Fruit fly (Drosophila melanogaster): Measurements from ENCODE around the gene Hexo1.

The Hexo1 gene

DNA sequence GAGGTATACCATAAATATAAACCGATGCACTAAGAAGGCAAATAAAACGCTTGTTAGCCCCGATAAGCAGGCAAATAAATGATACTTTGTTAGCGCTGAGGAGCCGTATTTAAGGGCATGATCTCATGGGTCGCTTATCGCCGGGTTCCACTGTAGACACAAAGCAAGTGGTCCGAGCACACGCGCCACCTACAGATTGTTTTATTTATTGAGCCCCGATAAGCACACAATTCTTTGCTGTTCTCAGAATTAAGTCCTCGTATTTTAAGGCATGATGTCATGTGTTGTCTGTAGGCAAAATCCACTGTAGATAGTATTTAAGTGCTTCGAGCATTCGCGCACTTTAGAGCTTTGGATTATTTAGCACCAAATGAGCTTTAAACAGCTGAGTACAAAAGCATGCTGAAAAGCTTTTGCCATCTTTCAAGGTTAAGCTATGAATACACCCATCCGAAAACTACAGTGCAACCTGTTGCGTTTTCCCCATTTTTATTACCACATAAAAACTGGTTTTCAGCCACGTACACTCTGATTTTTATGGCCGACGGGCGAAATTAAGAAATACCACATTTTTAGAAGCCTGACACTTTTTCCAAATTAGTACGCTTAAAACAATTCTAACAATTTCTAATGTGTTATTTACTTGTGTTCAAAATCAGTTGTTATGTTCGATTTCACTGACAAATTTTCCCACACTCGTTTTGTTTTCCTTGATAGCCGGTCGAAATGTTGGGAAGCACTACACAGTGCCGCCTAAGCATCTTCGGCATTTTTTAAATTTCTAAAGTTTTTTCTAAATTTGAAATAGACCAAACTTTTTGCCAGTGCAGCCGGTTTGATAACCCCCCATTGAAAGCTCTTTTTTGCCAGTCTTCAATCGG, 48.8 kb upstream of the Hexo1 start, which contains the start of gene Sqor (continued):
- TF ChIP-seq CG16779 (tag; optimal IDR thresholded peaks at IDR 0.05) (peak; percentile 92), CG7368 (GFP tag; optimal IDR thresholded peaks at IDR 0.05) (peak; percentile 91), CG8632 (GFP tag; optimal IDR thresholded peaks at IDR 0.05) (peak; percentile 92), achi (GFP tag; optimal IDR thresholded peaks at IDR 0.05) (peak; percentile 93), CG9139 (GFP tag; optimal IDR thresholded peaks at IDR 0.05) (peak; percentile 89), CG11762 (GFP tag; optimal IDR thresholded peaks at IDR 0.05; ENCODE audit: insufficient read depth) (peak; percentile 90), CG6792 (GFP tag; optimal IDR thresholded peaks at IDR 0.05) (peak; percentile 89), ss (GFP tag; optimal IDR thresholded peaks at IDR 0.05) (peak; percentile 94 to 95), CG8319 (GFP tag; optimal IDR thresholded peaks at IDR 0.05) (peak; percentile 86), Ets21C (GFP tag; optimal IDR thresholded peaks at IDR 0.05) (peak; percentile 89), Sox14 (GFP tag; optimal IDR thresholded peaks at IDR 0.05) (peak; percentile 97), Eip78C (GFP tag) (peak; percentile 100), Hr4 (GFP tag; optimal IDR thresholded peaks at IDR 0.05) (peak; percentile 98), vri (GFP tag; optimal IDR thresholded peaks at IDR 0.05) (peak; percentile 95), fkh (GFP tag; optimal IDR thresholded peaks at IDR 0.05) (peak; percentile 50)

DNA sequence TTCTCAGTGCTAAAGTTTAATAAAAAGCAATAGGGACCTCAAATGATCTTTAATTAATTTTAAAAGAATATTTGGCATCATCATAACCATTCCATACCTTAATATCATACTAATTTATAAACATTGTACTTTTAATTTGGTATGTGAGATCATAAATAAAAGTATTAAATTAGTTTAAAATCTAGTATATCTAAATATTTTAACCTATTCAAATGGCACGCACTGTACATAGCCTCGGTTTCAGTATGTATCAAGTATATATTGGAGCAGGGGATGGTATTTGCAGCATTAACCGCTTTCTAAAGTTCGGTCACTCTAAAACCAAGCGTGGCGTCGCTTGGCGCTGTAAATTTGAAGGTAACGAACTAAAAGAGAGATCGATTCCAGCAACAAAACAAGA, 46.0 kb upstream of the Hexo1 start, which contains the start of gene pav:
pav (plus strand) TSS at position 307 of the 400 bp plus-strand sequence.
- no peak for TF ChIP-seq CG6276 (GFP tag; optimal IDR thresholded peaks at IDR 0.05)
- TF ChIP-seq CG34406 (GFP tag; optimal IDR thresholded peaks at IDR 0.05): no peak
- TF ChIP-seq Sox15 (GFP tag; optimal IDR thresholded peaks at IDR 0.05): no peak
- TF ChIP-seq Ets96B (tag; optimal IDR thresholded peaks at IDR 0.05): no peak
- 0 out of 3 replicates have a peak, but pooled peaks have one; percentile 48 for TF ChIP-seq CG6163 (GFP tag; IDR thresholded peaks at IDR 0.05)
- no peak for TF ChIP-seq CG8319 (GFP tag; optimal IDR thresholded peaks at IDR 0.05)
- peak; percentile 35; the same call in 2 of the 3 replicates for TF ChIP-seq CG8119 (GFP tag; IDR thresholded peaks at IDR 0.05)
- TF ChIP-seq net (GFP tag; optimal IDR thresholded peaks at IDR 0.05): no peak
- no peak for TF ChIP-seq svp (GFP tag)
- no peak for TF ChIP-seq fd85E (GFP tag; optimal IDR thresholded peaks at IDR 0.05)
- no peak for TF ChIP-seq OdsH (GFP tag; optimal IDR thresholded peaks at IDR 0.05)
- peak; percentile 74 for TF ChIP-seq eg (GFP tag; IDR thresholded peaks at IDR 0.05)
- TF ChIP-seq dac (GFP tag; optimal IDR thresholded peaks at IDR 0.05): no peak
- no peak for TF ChIP-seq Eip93F (GFP tag; optimal IDR thresholded peaks at IDR 0.05)
- TF ChIP-seq esn (GFP tag; optimal IDR thresholded peaks at IDR 0.05): peak; percentile 54
- no peak for TF ChIP-seq CG10631 (GFP tag; optimal IDR thresholded peaks at IDR 0.05)
- TF ChIP-seq ss (GFP tag; optimal IDR thresholded peaks at IDR 0.05): no peak
- TF ChIP-seq CG6808 (GFP tag; optimal IDR thresholded peaks at IDR 0.05): no peak
- TF ChIP-seq CG3032 (tag; optimal IDR thresholded peaks at IDR 0.05): peak; percentile 48
- no peak for TF ChIP-seq Sox102F (GFP tag; optimal IDR thresholded peaks at IDR 0.05)
- TF ChIP-seq lz (GFP tag; optimal IDR thresholded peaks at IDR 0.05): peak; percentile 13
- no peak for TF ChIP-seq Eip75B (GFP tag; optimal IDR thresholded peaks at IDR 0.05)
- TF ChIP-seq Ets21C (GFP tag; optimal IDR thresholded peaks at IDR 0.05): no peak
- TF ChIP-seq CG15336 (GFP tag; IDR thresholded peaks at IDR 0.05): peak; percentile 63

DNA sequence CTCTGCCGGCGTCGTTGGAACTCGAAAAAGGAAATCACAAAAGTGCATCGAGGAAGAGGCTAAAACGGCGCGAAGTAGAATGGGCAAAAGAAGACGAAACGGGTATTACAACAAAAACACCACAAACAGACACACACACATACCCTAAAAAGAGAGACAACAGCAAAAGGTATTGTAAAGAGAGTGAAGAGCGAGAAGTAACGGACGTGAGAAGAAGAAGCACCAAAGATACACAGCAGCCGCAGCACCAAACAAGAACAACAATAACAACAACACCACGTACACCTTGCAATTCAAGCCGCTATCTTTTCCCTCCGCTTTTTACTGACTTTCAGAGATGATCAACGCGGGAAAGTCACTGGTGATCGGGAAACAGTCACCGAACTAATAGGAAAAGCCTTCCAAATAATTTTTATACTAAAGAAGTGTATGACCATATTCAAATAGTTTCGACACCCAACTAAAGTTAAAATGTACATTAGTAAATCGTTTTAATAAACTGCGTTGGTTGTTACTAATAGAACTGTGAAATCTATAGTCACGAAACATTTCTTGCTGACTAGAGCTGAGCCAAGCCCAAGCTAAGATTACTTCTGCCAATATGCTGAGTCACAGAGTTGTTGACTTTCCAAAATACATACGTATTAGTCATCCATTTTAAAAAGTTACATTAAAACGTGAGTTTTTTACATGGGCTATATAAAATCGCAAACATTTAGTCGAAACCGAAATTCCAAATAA, 36.1 kb upstream of the Hexo1 start:
- TF ChIP-seq Hr39 (GFP tag; optimal IDR thresholded peaks at IDR 0.05) (no peak), dsx (GFP tag; optimal IDR thresholded peaks at IDR 0.05; ENCODE audit: poor library complexity, severe bottlenecking) (peak; percentile 25), esn (GFP tag; optimal IDR thresholded peaks at IDR 0.05) (peak; percentile 33), CG6163 (GFP tag; IDR thresholded peaks at IDR 0.05) (peak; percentile 53)

Measured in whole organism, prepupa.